Fruit fly (Drosophila melanogaster) whole organism, embryonic: ENCODE results near the gene CG16852.

ENCODE experiments used
- Ada2b ChIP-seq: fragments of 200-800 bp; sonication (Bioruptor generic); IDR thresholded peaks from 2 replicates; pipeline ENCODE4 v1.3.6; 2022; ENCODE audit warnings: missing biosample characterization, missing genetic modification characterization
- Awh ChIP-seq: fragments of 200-800 bp; sonication (Bioruptor generic); IDR thresholded peaks from 2 replicates; pipeline ENCODE4, ENCODE4 v1.3.6; 2022; ENCODE audit warnings: missing biosample characterization, missing genetic modification characterization
- Bgb ChIP-seq: fragments of 200-800 bp; sonication (Bioruptor generic); IDR thresholded peaks from 2 replicates; pipeline ENCODE4 v1.3.6; 2022; ENCODE audit warnings: missing biosample characterization, missing genetic modification characterization; ENCODE audit not compliant: partially characterized antibody
- CG11085 ChIP-seq: fragments of 200-800 bp; sonication (Bioruptor generic); IDR thresholded peaks from 2 replicates; pipeline ENCODE4 v1.3.6; 2022; ENCODE audit warnings: missing biosample characterization, missing genetic modification characterization
- CG11504 ChIP-seq: fragments of 200-800 bp; sonication (Bioruptor generic); optimal IDR thresholded peaks from 3 replicates; lab custom pipeline; 2019; ENCODE audit warnings: missing biosample characterization, mild to moderate bottlenecking, missing genetic modification characterization, moderate library complexity
- CG11695 ChIP-seq: fragments of 200-800 bp; sonication (Bioruptor generic); IDR thresholded peaks from 3 replicates; pipeline ENCODE4 v1.3.6; 2022; ENCODE audit warnings: missing biosample characterization, missing genetic modification characterization
- CG1233 ChIP-seq: fragments of 200-800 bp; sonication (Bioruptor generic); optimal IDR thresholded peaks from 4 replicates; lab custom pipeline; 2018; ENCODE audit warnings: missing biosample characterization, mild to moderate bottlenecking, missing genetic modification characterization
- CG12942 ChIP-seq: fragments of 200-800 bp; sonication (Bioruptor generic); optimal IDR thresholded peaks from 3 replicates; lab custom pipeline; 2016; ENCODE audit warnings: missing biosample characterization, missing genetic modification characterization
- CG1602 ChIP-seq: fragments of 200-800 bp; sonication (Bioruptor generic); optimal IDR thresholded peaks from 3 replicates; lab custom pipeline; 2016; ENCODE audit warnings: missing biosample characterization, missing genetic modification characterization
- CG2120 ChIP-seq: fragments of 200-800 bp; sonication (Bioruptor generic); optimal IDR thresholded peaks from 3 replicates; lab custom pipeline; 2016; ENCODE audit warnings: missing biosample characterization, missing genetic modification characterization
- CG30431 ChIP-seq: fragments of 200-800 bp; sonication (Bioruptor generic); optimal IDR thresholded peaks from 2 replicates; lab custom pipeline; 2017; ENCODE audit warnings: missing biosample characterization, missing genetic modification characterization
- CG32772 ChIP-seq: fragments of 200-800 bp; sonication (Bioruptor generic); IDR thresholded peaks from 2 replicates; pipeline ENCODE4 v1.3.6; 2022; ENCODE audit warnings: missing biosample characterization, missing genetic modification characterization
- CG33557 ChIP-seq: fragments of 200-800 bp; sonication (Bioruptor generic); optimal IDR thresholded peaks from 2 replicates; lab custom pipeline; 2019; ENCODE audit warnings: missing biosample characterization, mild to moderate bottlenecking, missing genetic modification characterization, moderate library complexity
- CG34376 ChIP-seq: fragments of 200-800 bp; sonication (Bioruptor generic); optimal IDR thresholded peaks from 2 replicates; lab custom pipeline; 2018; ENCODE audit warnings: missing biosample characterization, mild to moderate bottlenecking, missing genetic modification characterization
- CG4617 ChIP-seq: fragments of 200-800 bp; sonication (Bioruptor generic); optimal IDR thresholded peaks from 3 replicates; lab custom pipeline; 2016; ENCODE audit warnings: missing biosample characterization, missing genetic modification characterization, borderline replicate concordance
- CG7745 ChIP-seq: fragments of 200-800 bp; sonication (Bioruptor generic); optimal IDR thresholded peaks from 2 replicates; lab custom pipeline; 2018; ENCODE audit warnings: missing biosample characterization, mild to moderate bottlenecking, missing genetic modification characterization, moderate library complexity
- CG8359 ChIP-seq: fragments of 200-800 bp; sonication (Bioruptor generic); optimal IDR thresholded peaks from 2 replicates; lab custom pipeline; 2017; ENCODE audit warnings: missing biosample characterization, mild to moderate bottlenecking, missing genetic modification characterization, borderline replicate concordance
- CG9437 ChIP-seq: fragments of 200-800 bp; sonication (Bioruptor generic); optimal IDR thresholded peaks from 2 replicates; lab custom pipeline; 2018; ENCODE audit warnings: missing biosample characterization, mild to moderate bottlenecking, missing genetic modification characterization
- CHES-1-like ChIP-seq: fragments of 200-800 bp; sonication (Bioruptor generic); optimal IDR thresholded peaks from 2 replicates; lab custom pipeline; 2016; ENCODE audit warnings: missing biosample characterization, missing genetic modification characterization
- Deaf1 ChIP-seq: fragments of 200-800 bp; optimal IDR thresholded peaks from 3 replicates; lab custom pipeline; 2019; ENCODE audit warnings: missing biosample characterization, mild to moderate bottlenecking, missing genetic modification characterization, moderate library complexity
- Doc2 ChIP-seq: fragments of 200-800 bp; sonication (Bioruptor generic); IDR thresholded peaks from 2 replicates; pipeline ENCODE4 v1.3.6; 2022; ENCODE audit warnings: missing biosample characterization, missing genetic modification characterization
- Fer2 ChIP-seq: fragments of 200-800 bp; sonication (Bioruptor generic); optimal IDR thresholded peaks from 2 replicates; lab custom pipeline; 2018; ENCODE audit warnings: missing biosample characterization, mild to moderate bottlenecking, missing genetic modification characterization, moderate library complexity
- Gsc ChIP-seq: fragments of 200-800 bp; sonication (Bioruptor generic); IDR thresholded peaks from 2 replicates; pipeline ENCODE4 v1.3.6; 2022; ENCODE audit warnings: missing biosample characterization, missing genetic modification characterization
- HLHmδ ChIP-seq: fragments of 200-800 bp; sonication (Bioruptor generic); optimal IDR thresholded peaks from 2 replicates; lab custom pipeline; 2018; ENCODE audit warnings: missing biosample characterization, mild to moderate bottlenecking, missing genetic modification characterization, moderate library complexity
- Hand ChIP-seq: fragments of 200-800 bp; sonication (Bioruptor generic); optimal IDR thresholded peaks from 2 replicates; lab custom pipeline; 2017; ENCODE audit warnings: mild to moderate bottlenecking, missing biosample characterization, missing genetic modification reagents, missing genetic modification characterization
- Neu2 ChIP-seq: fragments of 200-800 bp; sonication (Bioruptor generic); optimal IDR thresholded peaks from 3 replicates; lab custom pipeline; 2016; ENCODE audit warnings: missing biosample characterization, missing genetic modification characterization, borderline replicate concordance
- PHDP ChIP-seq: fragments of 200-800 bp; sonication (Bioruptor generic); optimal IDR thresholded peaks from 3 replicates; lab custom pipeline; 2018; ENCODE audit warnings: missing biosample characterization, mild to moderate bottlenecking, missing genetic modification characterization, moderate library complexity
- Ravus ChIP-seq: fragments of 200-800 bp; sonication (Bioruptor generic); IDR thresholded peaks from 2 replicates; pipeline ENCODE4 v1.3.6; 2022; ENCODE audit warnings: missing biosample characterization, missing genetic modification characterization
- Trl ChIP-seq, 3 experiments: fragments of >200 bp in 2 of 3; fragments of 200-800 bp in 1 of 3; sonication (Bioruptor generic) in 1 of 3; optimal IDR thresholded peaks; 2 replicates in 1 of 3; 3 replicates in 2 of 3; lab custom pipeline; 2016 to 2017; ENCODE audit warnings: missing biosample characterization in 1 of 3, missing genetic modification characterization in 1 of 3
- aop ChIP-seq: fragments of 200-800 bp; sonication (Bioruptor generic); IDR thresholded peaks from 2 replicates; pipeline ENCODE4 v1.3.6; 2022; ENCODE audit warnings: missing biosample characterization, missing genetic modification characterization
- chif ChIP-seq, 2 experiments: fragments of 200-800 bp; sonication (Bioruptor generic); optimal IDR thresholded peaks; 3 replicates each; lab custom pipeline; 2016; ENCODE audit warnings: missing biosample characterization in 2 of 2, missing genetic modification characterization in 2 of 2
- dmrt99B ChIP-seq: fragments of 200-800 bp; sonication (Bioruptor generic); optimal IDR thresholded peaks from 2 replicates; lab custom pipeline; 2018; ENCODE audit warnings: missing biosample characterization, mild to moderate bottlenecking, missing genetic modification characterization, moderate library complexity
- gcm ChIP-seq: fragments of 200-800 bp; sonication (Bioruptor generic); optimal IDR thresholded peaks from 2 replicates; lab custom pipeline; 2019; ENCODE audit warnings: missing biosample characterization, mild to moderate bottlenecking, missing genetic modification characterization, moderate library complexity
- h ChIP-seq: fragments of >200 bp; optimal IDR thresholded peaks from 2 replicates; lab custom pipeline; 2017
- hkb ChIP-seq, 2 experiments: fragments of 200-800 bp in 1 of 2; fragments of >200 bp in 1 of 2; sonication (Bioruptor generic) in 1 of 2; IDR thresholded peaks in 1 of 2; optimal IDR thresholded peaks in 1 of 2; 2 replicates each; pipeline versions ENCODE4 v1.3.6 to Lab custom; 2017 to 2022; ENCODE audit warnings: missing biosample characterization in 1 of 2, missing genetic modification characterization in 1 of 2
- inv ChIP-seq: fragments of 200-800 bp; sonication (Bioruptor generic); IDR thresholded peaks from 2 replicates; pipeline ENCODE4 v1.3.6; 2022; ENCODE audit warnings: missing biosample characterization, missing genetic modification characterization; ENCODE audit not compliant: partially characterized antibody
- onecut ChIP-seq: fragments of 200-800 bp; sonication (Bioruptor generic); IDR thresholded peaks from 2 replicates; pipeline ENCODE4 v1.3.6; 2022; ENCODE audit warnings: missing biosample characterization, missing genetic modification characterization
- row ChIP-seq: fragments of 200-800 bp; sonication (Bioruptor generic); IDR thresholded peaks from 3 replicates; pipeline ENCODE4 v1.3.6; 2022; ENCODE audit warnings: missing biosample characterization, missing genetic modification characterization
- sd ChIP-seq: fragments of 200-800 bp; sonication (Bioruptor generic); optimal IDR thresholded peaks from 3 replicates; lab custom pipeline; 2018; ENCODE audit warnings: missing biosample characterization, mild to moderate bottlenecking, missing genetic modification characterization, moderate library complexity
- sens-2 ChIP-seq: fragments of 200-800 bp; sonication (Bioruptor generic); IDR thresholded peaks from 2 replicates; pipeline ENCODE4 v1.3.6; 2022; ENCODE audit warnings: missing biosample characterization, missing genetic modification characterization
- vnd ChIP-seq: fragments of 200-800 bp; sonication (Bioruptor generic); IDR thresholded peaks from 3 replicates; pipeline ENCODE4 v1.3.6; 2022; ENCODE audit warnings: missing biosample characterization, missing genetic modification characterization; ENCODE audit not compliant: partially characterized antibody
- z ChIP-seq: fragments of 200-800 bp; sonication (Bioruptor generic); IDR thresholded peaks from 3 replicates; pipeline ENCODE4 v1.3.6; 2022; ENCODE audit warnings: missing biosample characterization, missing genetic modification characterization
- zfh1 ChIP-seq: fragments of 200-800 bp; sonication (Bioruptor generic); IDR thresholded peaks from 3 replicates; pipeline ENCODE4 v1.3.6; 2022; ENCODE audit warnings: missing biosample characterization, missing genetic modification characterization

Gene CG16852

dm6 chr2L:13510870-13511867, 29.4 kb upstream of the CG16852 start (continued):
- TF ChIP-seq CG1233, result no peak
- TF ChIP-seq, all 482 proteins: peak for 21

dm6 chr2L:13512182-13513032, 28.1 kb upstream of the CG16852 start:
- TF ChIP-seq CG4617 (GFP tag; lab: Kevin White, UChicago) (no peak), PHDP (tag; lab: Kevin White, UChicago) (peak; percentile 44), Bgb (no peak), CG33557 (GFP tag; lab: Kevin White, UChicago) (no peak), CG1602 (GFP tag; lab: Kevin White, UChicago) (no peak), CG11695 (GFP tag; lab: Robert Waterston, UW) (peak; percentile 55; the same call in 1 of the 3 replicates), hkb (optimal IDR thresholded peaks at IDR 0.05; lab: Kevin White, UChicago) (no peak), hkb (GFP tag; IDR thresholded peaks at IDR 0.05; lab: Robert Waterston, UW) (peak; percentile 11; the same call in 1 of the 2 replicates), CG7745 (no peak), Ada2b (peak; percentile 44), h (lab: Kevin White, UChicago) (no peak), Doc2 (GFP tag; lab: Robert Waterston, UW) (no peak), z (GFP tag; lab: Robert Waterston, UW) (no peak), CG9437 (GFP tag; lab: Kevin White, UChicago) (peak; percentile 45), Awh (GFP tag; lab: Robert Waterston, UW) (no peak), CG34376 (no peak), CG2120 (GFP tag; lab: Kevin White, UChicago) (peak; percentile 52), sens-2 (no peak), gcm (GFP tag; lab: Kevin White, UChicago) (no peak), Ravus (GFP tag; lab: Robert Waterston, UW) (no peak), zfh1 (no peak), CG11085 (no peak), CG8359 (GFP tag; lab: Kevin White, UChicago) (no peak), Deaf1 (tag; lab: Kevin White, UChicago) (no peak), CG12942 (GFP tag; lab: Kevin White, UChicago) (peak; percentile 5), vnd (GFP tag; lab: Robert Waterston, UW) (no peak), Gsc (GFP tag; lab: Robert Waterston, UW) (no peak), onecut (no peak), CG30431 (no peak), Trl (optimal IDR thresholded peaks at IDR 0.05; lab: Kevin White, UChicago) (peak; percentile 43 to 95), Trl (GFP tag; optimal IDR thresholded peaks at IDR 0.05; lab: Kevin White, UChicago) (no peak), sd (tag; lab: Kevin White, UChicago) (no peak), row (GFP tag; lab: Robert Waterston, UW) (peak; percentile 73), HLHmδ (GFP tag; lab: Kevin White, UChicago) (peak; percentile 27), aop (GFP tag; lab: Robert Waterston, UW) (no peak), Hand (GFP tag; lab: Kevin White, UChicago) (no peak), CG32772 (GFP tag; lab: Robert Waterston, UW) (no peak), dmrt99B (tag; lab: Kevin White, UChicago) (peak; percentile 49), CG11504 (tag; lab: Kevin White, UChicago) (peak; percentile 65), chif (GFP tag; optimal IDR thresholded peaks at IDR 0.05; lab: Kevin White, UChicago) (peak; percentile 12 to 23), Fer2 (tag; lab: Kevin White, UChicago) (no peak), inv (GFP tag; lab: Robert Waterston, UW) (no peak), Neu2 (GFP tag; lab: Kevin White, UChicago) (no peak), CG1233 (no peak), CHES-1-like (GFP tag; lab: Kevin White, UChicago) (no peak)
